Worm (Caenorhabditis elegans) whole organism, L1 larva: ENCODE measurements around the gene ccep-135.

Experiments
- C04F5.9 ChIP-seq: sonication (generic microtip); optimal IDR thresholded peaks from 2 replicates; lab custom pipeline; 2016; ENCODE audit warnings: missing genetic modification characterization, missing compliant biosample characterization
- C16A3.4 ChIP-seq: fragments of 150-350 bp; optimal IDR thresholded peaks from 2 replicates; lab custom pipeline; 2014; ENCODE audit warnings: missing biosample characterization, missing genetic modification characterization
- C34B4.2 ChIP-seq: sonication (generic microtip); optimal IDR thresholded peaks from 2 replicates; lab custom pipeline; 2017; ENCODE audit warnings: mild to moderate bottlenecking, missing genetic modification characterization, missing compliant biosample characterization
- F16B12.6 ChIP-seq: fragments of 150-350 bp; optimal IDR thresholded peaks from 2 replicates; lab custom pipeline; 2014; ENCODE audit warnings: missing biosample characterization, missing genetic modification characterization
- Y116A8C.19 ChIP-seq: sonication (generic microtip); optimal IDR thresholded peaks from 2 replicates; lab custom pipeline; 2016; ENCODE audit warnings: missing compliant biosample characterization, missing genetic modification characterization, borderline replicate concordance
- alr-1 ChIP-seq: fragments of 200-800 bp; sonication (Bioruptor generic); optimal IDR thresholded peaks from 2 replicates; lab custom pipeline; 2018; ENCODE audit warnings: borderline replicate concordance, mild to moderate bottlenecking, missing genetic modification characterization, missing compliant biosample characterization
- ama-1 ChIP-seq: fragments of 150-350 bp; optimal IDR thresholded peaks from 2 replicates; lab custom pipeline; 2014
- blmp-1 ChIP-seq: fragments of 150-350 bp; optimal IDR thresholded peaks from 2 replicates; lab custom pipeline; 2014; ENCODE audit warnings: missing biosample characterization, missing genetic modification characterization
- ceh-63 ChIP-seq: fragments of 200-800 bp; sonication (Bioruptor generic); optimal IDR thresholded peaks from 2 replicates; lab custom pipeline; 2018; ENCODE audit warnings: mild to moderate bottlenecking, missing genetic modification characterization, missing compliant biosample characterization
- ceh-8 ChIP-seq: fragments of 200-800 bp; sonication (Bioruptor generic); optimal IDR thresholded peaks from 2 replicates; lab custom pipeline; 2018; ENCODE audit warnings: mild to moderate bottlenecking, missing genetic modification characterization, moderate library complexity, missing compliant biosample characterization
- ceh-82 ChIP-seq, 3 experiments: fragments of 150-350 bp in 1 of 3; sonication (generic microtip) in 2 of 3; optimal IDR thresholded peaks; 2 replicates each; lab custom pipeline; 2014 to 2017; ENCODE audit warnings: missing biosample characterization in 3 of 3, missing genetic modification characterization in 3 of 3
- ceh-88 ChIP-seq: fragments of 200-800 bp; sonication (Bioruptor generic); IDR thresholded peaks from 2 replicates; pipeline ENCODE4 v1.3.6; 2022; ENCODE audit warnings: missing genetic modification characterization, missing compliant biosample characterization
- dsc-1 ChIP-seq: sonication (generic microtip); optimal IDR thresholded peaks from 2 replicates; lab custom pipeline; 2016; ENCODE audit warnings: mild to moderate bottlenecking, missing genetic modification characterization, missing compliant biosample characterization
- efl-1 ChIP-seq, 4 experiments: fragments of 150-350 bp; optimal IDR thresholded peaks in 3 of 4; peaks in 1 of 4; 1 replicate in 1 of 4; 2 replicates in 3 of 4; lab custom pipeline; 2014; ENCODE audit warnings: missing biosample characterization in 2 of 4, missing genetic modification characterization in 2 of 4, missing genetic modification reagents in 2 of 4
- egl-27 ChIP-seq, 2 experiments: fragments of 150-350 bp in 1 of 2; sonication (generic microtip); optimal IDR thresholded peaks; 3 replicates each; lab custom pipeline; 2017 to 2018; ENCODE audit warnings: missing biosample characterization in 2 of 2, missing genetic modification characterization in 2 of 2, missing genetic modification reagents in 2 of 2
- ets-5 ChIP-seq: fragments of 200-800 bp; sonication (Bioruptor generic); IDR thresholded peaks from 2 replicates; pipeline ENCODE4 v1.3.6; 2022; ENCODE audit warnings: missing genetic modification characterization, missing compliant biosample characterization
- fkh-4 ChIP-seq: sonication (generic microtip); optimal IDR thresholded peaks from 2 replicates; lab custom pipeline; 2016; ENCODE audit warnings: missing compliant biosample characterization, missing genetic modification characterization, borderline replicate concordance
- fos-1 ChIP-seq: fragments of 150-350 bp; optimal IDR thresholded peaks from 2 replicates; lab custom pipeline; 2014; ENCODE audit warnings: missing biosample characterization, missing genetic modification characterization
- jun-1 ChIP-seq: fragments of 150-350 bp; optimal IDR thresholded peaks from 2 replicates; lab custom pipeline; 2014; ENCODE audit warnings: missing biosample characterization, missing genetic modification reagents, missing genetic modification characterization
- lin-14 ChIP-seq: fragments of 200-800 bp; sonication (Bioruptor generic); optimal IDR thresholded peaks from 2 replicates; lab custom pipeline; 2018; ENCODE audit warnings: mild to moderate bottlenecking, missing genetic modification characterization, moderate library complexity, missing compliant biosample characterization
- lin-15B ChIP-seq: fragments of 150-350 bp; sonication (generic microtip); optimal IDR thresholded peaks from 3 replicates; lab custom pipeline; 2014; ENCODE audit warnings: missing biosample characterization, missing genetic modification characterization
- mdl-1 ChIP-seq, 2 experiments: fragments of 150-350 bp; optimal IDR thresholded peaks; 2 replicates each; lab custom pipeline; 2014 to 2017; ENCODE audit warnings: missing biosample characterization in 2 of 2, missing genetic modification characterization in 2 of 2, inconsistent platforms in 1 of 2
- mef-2 ChIP-seq: fragments of 150-350 bp; optimal IDR thresholded peaks from 2 replicates; lab custom pipeline; 2014; ENCODE audit warnings: missing biosample characterization, missing genetic modification characterization
- nhr-11 ChIP-seq: fragments of 150-350 bp; optimal IDR thresholded peaks from 2 replicates; lab custom pipeline; 2014; ENCODE audit warnings: missing biosample characterization, missing genetic modification characterization
- nhr-19 ChIP-seq: fragments of 200-800 bp; sonication (Bioruptor generic); conservative IDR thresholded peaks from 2 replicates; pipeline ENCODE4 v1.3.6; 2022; ENCODE audit warnings: missing genetic modification characterization, missing compliant biosample characterization
- nhr-20 ChIP-seq: sonication (generic microtip); optimal IDR thresholded peaks from 2 replicates; lab custom pipeline; 2016; ENCODE audit warnings: mild to moderate bottlenecking, missing genetic modification characterization, missing compliant biosample characterization
- nhr-47 ChIP-seq: sonication (generic microtip); optimal IDR thresholded peaks from 2 replicates; lab custom pipeline; 2016; ENCODE audit warnings: mild to moderate bottlenecking, missing genetic modification characterization, moderate library complexity, missing compliant biosample characterization
- nhr-71 ChIP-seq: sonication (generic microtip); optimal IDR thresholded peaks from 2 replicates; lab custom pipeline; 2016; ENCODE audit warnings: mild to moderate bottlenecking, missing genetic modification characterization, moderate library complexity, missing compliant biosample characterization
- nhr-77 ChIP-seq: fragments of 150-350 bp; optimal IDR thresholded peaks from 2 replicates; lab custom pipeline; 2014; ENCODE audit warnings: missing biosample characterization, missing genetic modification characterization
- nhr-84 ChIP-seq: sonication (generic microtip); optimal IDR thresholded peaks from 2 replicates; lab custom pipeline; 2017; ENCODE audit warnings: missing biosample characterization, missing genetic modification characterization
- nhr-85 ChIP-seq: sonication (generic microtip); peaks from one replicate; lab custom pipeline; 2016; ENCODE audit warnings: missing genetic modification characterization, inconsistent platforms, missing compliant biosample characterization
- nhr-90 ChIP-seq: sonication (generic microtip); optimal IDR thresholded peaks from 2 replicates; lab custom pipeline; 2016; ENCODE audit warnings: mild to moderate bottlenecking, missing genetic modification characterization, missing compliant biosample characterization; ENCODE audit not compliant: poor library complexity
- rnt-1 ChIP-seq: sonication (generic microtip); optimal IDR thresholded peaks from 2 replicates; lab custom pipeline; 2016; ENCODE audit warnings: mild to moderate bottlenecking, missing genetic modification characterization, moderate library complexity, missing compliant biosample characterization
- snu-23 ChIP-seq: sonication (generic microtip); optimal IDR thresholded peaks from 2 replicates; lab custom pipeline; 2016; ENCODE audit warnings: missing genetic modification characterization, missing compliant biosample characterization
- sup-37 ChIP-seq: fragments of 200-800 bp; sonication (Bioruptor generic); optimal IDR thresholded peaks from 2 replicates; lab custom pipeline; 2018; ENCODE audit warnings: mild to moderate bottlenecking, missing genetic modification characterization, missing compliant biosample characterization
- swsn-7 ChIP-seq: sonication (generic microtip); optimal IDR thresholded peaks from 2 replicates; lab custom pipeline; 2016; ENCODE audit warnings: missing genetic modification characterization, missing compliant biosample characterization
- tbx-2 ChIP-seq: sonication (generic microtip); optimal IDR thresholded peaks from 2 replicates; lab custom pipeline; 2016; ENCODE audit warnings: missing genetic modification characterization, missing compliant biosample characterization
- tlp-1 ChIP-seq: fragments of 150-350 bp; optimal IDR thresholded peaks from 2 replicates; lab custom pipeline; 2014; ENCODE audit warnings: missing biosample characterization, missing genetic modification characterization
- unc-130 ChIP-seq: fragments of 150-350 bp; optimal IDR thresholded peaks from 2 replicates; lab custom pipeline; 2017; ENCODE audit warnings: missing biosample characterization, missing genetic modification characterization, inconsistent platforms
- unc-98 ChIP-seq: fragments of 200-800 bp; sonication (Bioruptor generic); IDR thresholded peaks from 2 replicates; pipeline ENCODE4 v1.3.6; 2022; ENCODE audit warnings: missing genetic modification characterization, missing compliant biosample characterization
- ztf-11 ChIP-seq, 2 experiments: sonication (generic microtip); optimal IDR thresholded peaks; 2 replicates each; lab custom pipeline; 2016 to 2017; ENCODE audit warnings: missing genetic modification characterization in 2 of 2, missing biosample characterization in 1 of 2, missing compliant biosample characterization in 1 of 2

The ccep-135 gene

DNA sequence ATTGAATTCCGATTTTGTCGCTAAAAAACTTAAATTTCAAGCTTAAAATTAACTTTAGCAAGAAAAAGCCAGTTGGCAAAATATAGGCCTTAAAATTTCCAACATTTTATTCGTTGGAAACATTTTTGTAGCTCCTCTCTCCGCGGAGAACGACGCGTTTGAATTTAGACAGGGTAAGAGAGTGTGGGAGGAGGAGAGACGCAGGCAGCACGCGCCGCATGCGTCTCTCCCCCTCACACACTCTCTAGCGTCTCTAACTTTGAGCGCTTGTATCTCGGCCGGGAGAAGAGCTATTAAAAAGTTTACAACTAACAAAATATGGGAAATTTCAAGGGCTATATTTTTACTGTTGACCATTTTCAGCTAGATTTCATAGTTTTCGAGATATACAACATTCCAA is 30.4 kb upstream of the ccep-135 start:
- TF ChIP-seq C16A3.4 (tag; lab: Kevin White, UChicago), result no peak

DNA sequence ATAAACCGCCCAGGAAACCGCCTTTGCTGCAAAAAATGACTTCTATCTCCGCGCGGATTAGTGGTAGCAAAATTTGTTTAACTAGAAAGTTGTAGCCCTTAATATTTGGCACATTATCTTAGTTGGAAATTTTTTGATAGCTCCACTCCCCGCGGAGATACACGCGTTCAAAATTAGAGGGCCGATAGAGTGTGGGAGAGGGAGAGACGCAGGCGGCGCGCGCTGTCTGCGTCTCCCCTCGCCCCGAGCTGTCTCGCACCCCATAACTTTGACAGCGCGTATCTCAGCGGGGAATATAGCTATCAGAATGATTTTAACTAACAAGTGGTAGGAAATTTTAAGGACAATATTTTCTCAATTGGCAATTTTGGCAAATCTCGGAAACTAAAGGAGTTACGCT is 28.6 kb upstream of the ccep-135 start:
- TF ChIP-seq nhr-90 (tag; lab: Kevin White, UChicago) (no peak), swsn-7 (tag; lab: Kevin White, UChicago) (no peak), tlp-1 (tag; lab: Kevin White, UChicago) (no peak), dsc-1 (tag; lab: Kevin White, UChicago) (no peak), C04F5.9 (tag; lab: Kevin White, UChicago) (no peak), tbx-2 (tag; lab: Kevin White, UChicago) (no peak), ceh-88 (no peak), nhr-47 (tag; lab: Kevin White, UChicago) (no peak), nhr-19 (no peak), nhr-71 (no peak), unc-130 (no peak), fos-1 (tag; lab: Kevin White, UChicago) (no peak), lin-14 (GFP tag; lab: Kevin White, UChicago) (no peak), ceh-63 (no peak), alr-1 (tag; lab: Kevin White, UChicago) (no peak), nhr-20 (tag; lab: Kevin White, UChicago) (no peak), ets-5 (GFP tag; lab: Robert Waterston, UW) (no peak)
- TF ChIP-seq, all 84 proteins: peak for 0

DNA sequence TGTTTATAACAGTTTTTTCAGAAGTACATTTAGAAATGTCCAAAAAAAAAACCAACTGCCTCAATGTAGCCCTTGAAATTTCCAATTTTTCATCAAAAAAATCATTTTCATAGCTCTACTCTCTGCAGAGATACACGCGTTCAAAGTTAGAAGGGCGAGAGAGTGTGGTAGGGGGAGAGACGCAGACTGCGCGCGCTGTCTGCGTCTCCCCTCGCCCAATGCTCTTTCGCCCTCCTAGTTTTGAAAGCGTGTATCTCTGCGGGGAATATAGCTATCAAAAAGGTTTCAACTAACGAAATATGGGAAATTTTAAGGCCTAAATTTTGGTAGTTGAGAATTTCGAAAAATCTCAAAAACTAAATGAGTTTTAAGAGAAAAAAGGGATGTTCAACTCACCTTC is 28.1 kb upstream of the ccep-135 start:
- TF ChIP-seq sup-37 (GFP tag; lab: Kevin White, UChicago) (no peak), tlp-1 (tag; lab: Kevin White, UChicago) (no peak), ceh-8 (GFP tag; lab: Kevin White, UChicago) (no peak), snu-23 (GFP tag; lab: Kevin White, UChicago) (no peak), lin-15B (tag; lab: Kevin White, UChicago) (no peak), dsc-1 (tag; lab: Kevin White, UChicago) (no peak), efl-1 (optimal IDR thresholded peaks at IDR 0.05; lab: Kevin White, UChicago) (no peak), efl-1 (GFP tag; optimal IDR thresholded peaks at IDR 0.05 in 1 of 2; lab: Kevin White, UChicago) (no peak), nhr-85 (no peak), C34B4.2 (no peak), egl-27 (tag; optimal IDR thresholded peaks at IDR 0.05; lab: Kevin White, UChicago) (no peak), ceh-63 (no peak), mef-2 (no peak), jun-1 (tag; lab: Kevin White, UChicago) (no peak), nhr-11 (no peak), nhr-84 (no peak), nhr-90 (tag; lab: Kevin White, UChicago) (no peak), unc-98 (GFP tag; lab: Robert Waterston, UW) (no peak)

DNA sequence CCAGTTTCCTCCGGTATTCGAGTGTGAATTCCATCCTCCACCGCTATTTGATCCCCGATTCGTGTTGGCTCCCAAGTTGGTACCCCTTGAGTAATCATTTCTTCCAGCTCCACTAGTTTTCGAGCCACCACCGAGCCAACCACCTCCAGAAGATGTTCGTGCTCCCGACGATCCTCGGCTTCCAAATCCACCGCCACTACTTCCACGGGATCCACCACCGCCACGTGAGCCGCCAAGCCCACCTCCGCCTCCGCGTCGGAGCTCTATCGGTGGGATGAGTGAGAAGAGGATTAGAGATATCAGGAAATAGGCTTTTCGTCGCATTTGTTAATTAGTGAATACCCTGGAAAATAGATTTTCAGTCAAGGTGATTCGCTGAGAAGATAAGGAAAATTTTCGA is 27.7 kb upstream of the ccep-135 start, which contains the start of gene H06I04.6:
Gene H06I04.6 (minus strand): TSS at position 345 of the 400 bp plus-strand sequence.
- TF ChIP-seq nhr-77 (tag; lab: Kevin White, UChicago), result no peak
- no peak for TF ChIP-seq fkh-4

DNA sequence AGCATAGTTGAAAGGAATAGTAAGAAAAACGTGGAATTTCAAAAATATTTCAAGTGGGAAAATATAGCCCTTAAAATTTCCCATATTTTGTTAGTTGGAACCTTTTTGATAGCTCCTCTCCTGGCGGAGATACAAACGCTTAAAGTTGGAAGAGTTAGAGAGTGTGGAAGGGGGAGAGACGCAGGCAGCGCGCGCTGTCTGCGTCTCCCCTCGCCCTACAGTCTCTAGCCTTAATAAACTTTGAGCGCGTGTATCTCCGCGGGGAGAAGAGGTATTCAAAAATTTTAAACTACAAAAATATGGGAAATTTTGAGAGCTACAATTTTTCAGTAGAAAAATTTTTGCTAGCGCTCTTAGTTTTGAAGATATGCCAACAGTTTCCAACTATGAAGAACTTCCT is 27.1 kb upstream of the ccep-135 start:
- TF ChIP-seq rnt-1 (tag; lab: Kevin White, UChicago) (no peak), nhr-11 (no peak), nhr-20 (tag; lab: Kevin White, UChicago) (no peak), nhr-85 (no peak), egl-27 (tag; optimal IDR thresholded peaks at IDR 0.05; lab: Kevin White, UChicago) (no peak), mdl-1 (tag; optimal IDR thresholded peaks at IDR 0.05; lab: Kevin White, UChicago) (no peak), C04F5.9 (tag; lab: Kevin White, UChicago) (no peak), tbx-2 (tag; lab: Kevin White, UChicago) (no peak), ama-1 (lab: Kevin White, UChicago) (no peak), ceh-82 (tag; optimal IDR thresholded peaks at IDR 0.05; lab: Kevin White, UChicago) (no peak), blmp-1 (tag; lab: Kevin White, UChicago) (no peak), ztf-11 (tag; optimal IDR thresholded peaks at IDR 0.05; lab: Kevin White, UChicago) (no peak), C34B4.2 (no peak), F16B12.6 (no peak), ets-5 (GFP tag; lab: Robert Waterston, UW) (no peak), Y116A8C.19 (tag; lab: Kevin White, UChicago) (no peak), nhr-77 (tag; lab: Kevin White, UChicago) (no peak), C16A3.4 (tag; lab: Kevin White, UChicago) (no peak)
